Fruit fly (Drosophila melanogaster) whole organism, prepupa: ENCODE data around the gene colt.
A peak's percentile ranks its signal among the peaks of the same experiment; 100 is the strongest.

Experiments used
- CG10669 ChIP-seq: fragments of 200-800 bp; sonication (Bioruptor generic); optimal IDR thresholded peaks from 3 replicates; lab custom pipeline; 2018; ENCODE audit warnings: missing biosample characterization, mild to moderate bottlenecking, missing genetic modification characterization, moderate library complexity
- CG11294 ChIP-seq: fragments of 200-800 bp; sonication (Bioruptor generic); IDR thresholded peaks from 2 replicates; pipeline ENCODE4 v1.3.6; 2022; ENCODE audit warnings: missing biosample characterization, missing genetic modification characterization
- CG11762 ChIP-seq: fragments of 200-800 bp; sonication (Bioruptor generic); optimal IDR thresholded peaks from 3 replicates; lab custom pipeline; 2016; ENCODE audit warnings: missing biosample characterization, missing genetic modification characterization; ENCODE audit not compliant: insufficient read depth
- CG11902 ChIP-seq: fragments of 200-800 bp; sonication (Bioruptor generic); optimal IDR thresholded peaks from 3 replicates; lab custom pipeline; 2016; ENCODE audit warnings: missing biosample characterization, missing genetic modification characterization
- CG15336 ChIP-seq: fragments of 200-800 bp; sonication (Bioruptor generic); IDR thresholded peaks from 2 replicates; pipeline ENCODE4 v1.3.6; 2022; ENCODE audit warnings: missing biosample characterization, missing genetic modification characterization
- CG1621 ChIP-seq: fragments of 200-800 bp; sonication (Bioruptor generic); optimal IDR thresholded peaks from 3 replicates; lab custom pipeline; 2018; ENCODE audit warnings: missing biosample characterization, mild to moderate bottlenecking, missing genetic modification characterization
- CG31627 ChIP-seq: fragments of 200-800 bp; sonication (Bioruptor generic); optimal IDR thresholded peaks from 3 replicates; lab custom pipeline; 2016; ENCODE audit warnings: missing biosample characterization, missing genetic modification characterization
- CG34406 ChIP-seq: fragments of 200-800 bp; sonication (Bioruptor generic); optimal IDR thresholded peaks from 3 replicates; lab custom pipeline; 2016; ENCODE audit warnings: missing biosample characterization, missing genetic modification characterization
- CG4318 ChIP-seq: fragments of 200-800 bp; sonication (Bioruptor generic); optimal IDR thresholded peaks from 3 replicates; lab custom pipeline; 2017; ENCODE audit warnings: missing biosample characterization, mild to moderate bottlenecking, missing genetic modification characterization
- CG6163 ChIP-seq: fragments of 200-800 bp; sonication (Bioruptor generic); IDR thresholded peaks from 3 replicates; pipeline ENCODE4 v1.3.6; 2022; ENCODE audit warnings: missing biosample characterization, missing genetic modification characterization
- CG6276 ChIP-seq: fragments of 200-800 bp; sonication (Bioruptor generic); optimal IDR thresholded peaks from 2 replicates; lab custom pipeline; 2017; ENCODE audit warnings: missing biosample characterization, mild to moderate bottlenecking, missing genetic modification characterization
- CG6792 ChIP-seq: fragments of 200-800 bp; sonication (Bioruptor generic); optimal IDR thresholded peaks from 3 replicates; lab custom pipeline; 2016; ENCODE audit warnings: missing biosample characterization, missing genetic modification characterization
- CG6808 ChIP-seq: fragments of 200-800 bp; sonication (Bioruptor generic); optimal IDR thresholded peaks from 3 replicates; lab custom pipeline; 2017; ENCODE audit warnings: missing biosample characterization, missing genetic modification characterization, mild to moderate bottlenecking, moderate library complexity, missing genetic modification reagents
- CG6854 ChIP-seq: fragments of 200-800 bp; sonication (Bioruptor generic); optimal IDR thresholded peaks from 2 replicates; lab custom pipeline; 2017; ENCODE audit warnings: missing biosample characterization, mild to moderate bottlenecking, missing genetic modification characterization
- CG7368 ChIP-seq: fragments of 200-800 bp; sonication (Bioruptor generic); optimal IDR thresholded peaks from 3 replicates; lab custom pipeline; 2016; ENCODE audit warnings: missing biosample characterization, missing genetic modification characterization
- CG8119 ChIP-seq: fragments of 200-800 bp; sonication (Bioruptor generic); IDR thresholded peaks from 3 replicates; pipeline ENCODE4 v1.3.6; 2022; ENCODE audit warnings: missing biosample characterization, missing genetic modification characterization
- CG8319 ChIP-seq: fragments of 200-800 bp; sonication (Bioruptor generic); optimal IDR thresholded peaks from 3 replicates; lab custom pipeline; 2016; ENCODE audit warnings: missing biosample characterization, missing genetic modification characterization
- CG8632 ChIP-seq: fragments of 200-800 bp; sonication (Bioruptor generic); optimal IDR thresholded peaks from 3 replicates; lab custom pipeline; 2016; ENCODE audit warnings: missing biosample characterization, missing genetic modification characterization
- CG9139 ChIP-seq: fragments of 200-800 bp; sonication (Bioruptor generic); optimal IDR thresholded peaks from 3 replicates; lab custom pipeline; 2017; ENCODE audit warnings: missing biosample characterization, mild to moderate bottlenecking, missing genetic modification characterization
- Eip75B ChIP-seq: fragments of 200-800 bp; sonication (Bioruptor generic); optimal IDR thresholded peaks from 3 replicates; lab custom pipeline; 2016; ENCODE audit warnings: missing biosample characterization, missing genetic modification characterization
- Eip78C ChIP-seq: fragments of 200-800 bp; sonication (Bioruptor generic); peaks from one replicate; lab custom pipeline; 2016; ENCODE audit warnings: missing biosample characterization, missing genetic modification characterization
- Ets21C ChIP-seq: fragments of 200-800 bp; sonication (Bioruptor generic); optimal IDR thresholded peaks from 3 replicates; lab custom pipeline; 2016; ENCODE audit warnings: missing biosample characterization, missing genetic modification characterization
- Ets96B ChIP-seq: fragments of 200-800 bp; optimal IDR thresholded peaks from 2 replicates; lab custom pipeline; 2019; ENCODE audit warnings: missing biosample characterization, mild to moderate bottlenecking, missing genetic modification characterization, moderate library complexity
- Gug ChIP-seq: fragments of 200-800 bp; sonication (Bioruptor generic); IDR thresholded peaks from 2 replicates; pipeline ENCODE4 v1.3.6; 2022; ENCODE audit warnings: missing biosample characterization, missing genetic modification characterization
- Hr38 ChIP-seq: sonication (Bioruptor generic); optimal IDR thresholded peaks from 2 replicates; lab custom pipeline; 2016; ENCODE audit warnings: missing biosample characterization, missing genetic modification characterization
- Hr39 ChIP-seq: fragments of 200-800 bp; sonication (Bioruptor generic); optimal IDR thresholded peaks from 2 replicates; lab custom pipeline; 2016; ENCODE audit warnings: missing biosample characterization, missing genetic modification characterization
- Hr4 ChIP-seq: fragments of 200-800 bp; sonication (Bioruptor generic); optimal IDR thresholded peaks from 3 replicates; lab custom pipeline; 2016; ENCODE audit warnings: missing biosample characterization, missing genetic modification characterization
- Lpt ChIP-seq: fragments of 200-800 bp; sonication (Bioruptor generic); optimal IDR thresholded peaks from 3 replicates; lab custom pipeline; 2016; ENCODE audit warnings: missing biosample characterization, missing genetic modification characterization
- Met ChIP-seq: fragments of 200-800 bp; sonication (Bioruptor generic); optimal IDR thresholded peaks from 3 replicates; lab custom pipeline; 2016; ENCODE audit warnings: missing biosample characterization, missing genetic modification characterization
- OdsH ChIP-seq: fragments of 200-800 bp; sonication (Bioruptor generic); optimal IDR thresholded peaks from 3 replicates; lab custom pipeline; 2016; ENCODE audit warnings: missing biosample characterization, missing genetic modification characterization
- Smox ChIP-seq: fragments of 200-800 bp; sonication (Bioruptor generic); optimal IDR thresholded peaks from 3 replicates; lab custom pipeline; 2016; ENCODE audit warnings: missing biosample characterization, missing genetic modification characterization
- Sox102F ChIP-seq: fragments of 200-800 bp; sonication (Bioruptor generic); optimal IDR thresholded peaks from 2 replicates; lab custom pipeline; 2016; ENCODE audit warnings: missing biosample characterization, mild to moderate bottlenecking, missing genetic modification characterization
- Sox14 ChIP-seq: fragments of 200-800 bp; sonication (Bioruptor generic); optimal IDR thresholded peaks from 3 replicates; lab custom pipeline; 2016; ENCODE audit warnings: missing biosample characterization, missing genetic modification characterization
- Sox15 ChIP-seq: fragments of 200-800 bp; sonication (Bioruptor generic); optimal IDR thresholded peaks from 3 replicates; lab custom pipeline; 2016; ENCODE audit warnings: missing biosample characterization, missing genetic modification characterization
- achi ChIP-seq: fragments of 200-800 bp; sonication (Bioruptor generic); optimal IDR thresholded peaks from 3 replicates; lab custom pipeline; 2016; ENCODE audit warnings: missing biosample characterization, missing genetic modification characterization
- acj6 ChIP-seq: fragments of 200-800 bp; sonication (Bioruptor generic); optimal IDR thresholded peaks from 3 replicates; lab custom pipeline; 2016; ENCODE audit warnings: missing biosample characterization, missing genetic modification characterization
- cyc ChIP-seq: fragments of 200-800 bp; sonication (Bioruptor generic); optimal IDR thresholded peaks from 3 replicates; lab custom pipeline; 2016; ENCODE audit warnings: missing biosample characterization, missing genetic modification characterization
- dac ChIP-seq: fragments of 200-800 bp; sonication (Bioruptor generic); optimal IDR thresholded peaks from 2 replicates; lab custom pipeline; 2017; ENCODE audit warnings: missing biosample characterization, mild to moderate bottlenecking, missing genetic modification characterization
- dsx ChIP-seq: fragments of 200-800 bp; optimal IDR thresholded peaks from 3 replicates; lab custom pipeline; 2019; ENCODE audit warnings: missing biosample characterization, mild to moderate bottlenecking, missing genetic modification characterization, moderate library complexity; ENCODE audit not compliant: poor library complexity, severe bottlenecking
- eg ChIP-seq: fragments of 200-800 bp; sonication (Bioruptor generic); IDR thresholded peaks from 3 replicates; pipeline ENCODE4 v1.3.6; 2022; ENCODE audit warnings: missing biosample characterization, missing genetic modification characterization
- esn ChIP-seq: fragments of 200-800 bp; sonication (Bioruptor generic); optimal IDR thresholded peaks from 2 replicates; lab custom pipeline; 2016; ENCODE audit warnings: missing biosample characterization, mild to moderate bottlenecking, missing genetic modification characterization, moderate library complexity
- fd85E ChIP-seq: fragments of 200-800 bp; sonication (Bioruptor generic); optimal IDR thresholded peaks from 3 replicates; lab custom pipeline; 2016; ENCODE audit warnings: missing biosample characterization, missing genetic modification characterization
- lz ChIP-seq: fragments of 200-800 bp; sonication (Bioruptor generic); optimal IDR thresholded peaks from 3 replicates; lab custom pipeline; 2016; ENCODE audit warnings: missing biosample characterization, missing genetic modification characterization
- pdm3 ChIP-seq: fragments of 200-800 bp; sonication (Bioruptor generic); optimal IDR thresholded peaks from 3 replicates; lab custom pipeline; 2016; ENCODE audit warnings: missing biosample characterization, missing genetic modification characterization
- salr ChIP-seq, 2 experiments: fragments of 200-800 bp; sonication (Bioruptor generic); optimal IDR thresholded peaks; 3 replicates each; lab custom pipeline; 2016 to 2018; ENCODE audit warnings: missing biosample characterization in 2 of 2, missing genetic modification characterization in 2 of 2, mild to moderate bottlenecking in 1 of 2
- spab ChIP-seq: fragments of 200-800 bp; sonication (Bioruptor generic); optimal IDR thresholded peaks from 2 replicates; lab custom pipeline; 2017; ENCODE audit warnings: missing biosample characterization, mild to moderate bottlenecking, missing genetic modification characterization, missing genetic modification reagents
- ss ChIP-seq, 2 experiments: fragments of 200-800 bp; sonication (Bioruptor generic); optimal IDR thresholded peaks; 2 replicates in 1 of 2; 3 replicates in 1 of 2; lab custom pipeline; 2017 to 2018; ENCODE audit warnings: mild to moderate bottlenecking in 2 of 2, missing biosample characterization in 2 of 2, missing genetic modification characterization in 2 of 2, moderate library complexity in 1 of 2
- svp ChIP-seq: fragments of 200-800 bp; sonication (Bioruptor generic); peaks from one replicate; lab custom pipeline; 2016; ENCODE audit warnings: missing biosample characterization, missing genetic modification characterization
- topi ChIP-seq: fragments of 200-800 bp; sonication (Bioruptor generic); optimal IDR thresholded peaks from 3 replicates; lab custom pipeline; 2016; ENCODE audit warnings: missing biosample characterization, missing genetic modification characterization
- vri ChIP-seq: fragments of 200-800 bp; sonication (Bioruptor generic); optimal IDR thresholded peaks from 3 replicates; lab custom pipeline; 2016; ENCODE audit warnings: missing biosample characterization, mild to moderate bottlenecking, missing genetic modification characterization

Gene colt

dm6 chr2L:2754437-2755322 lies 15.2 kb downstream of the colt start:
- TF ChIP-seq Sox102F (GFP tag; lab: Kevin White, UChicago) (peak; percentile 79), Hr39 (GFP tag; lab: Kevin White, UChicago) (peak; percentile 73), CG6276 (peak; percentile 95), Ets21C (GFP tag; lab: Kevin White, UChicago) (peak; percentile 68), CG8319 (GFP tag; lab: Kevin White, UChicago) (peak; percentile 81), Lpt (GFP tag; lab: Kevin White, UChicago) (peak; percentile 67), CG15336 (GFP tag; lab: Robert Waterston, UW) (no peak), cyc (peak; percentile 64), Hr38 (GFP tag; lab: Kevin White, UChicago) (peak; percentile 23), CG6163 (GFP tag; lab: Robert Waterston, UW) (no peak), CG4318 (GFP tag; lab: Kevin White, UChicago) (peak; percentile 92), CG8632 (GFP tag; lab: Kevin White, UChicago) (peak; percentile 81), achi (GFP tag; lab: Kevin White, UChicago) (peak; percentile 89), vri (GFP tag; lab: Kevin White, UChicago) (no peak), pdm3 (GFP tag; lab: Kevin White, UChicago) (peak; percentile 89), ss (GFP tag; optimal IDR thresholded peaks at IDR 0.05; lab: Kevin White, UChicago) (peak; percentile 80 to 88), CG1621 (peak; percentile 80), Eip78C (GFP tag; lab: Kevin White, UChicago) (peak; percentile 98), Met (peak; percentile 92), Sox15 (peak; percentile 76), CG11902 (GFP tag; lab: Kevin White, UChicago) (peak; percentile 68), salr (GFP tag; optimal IDR thresholded peaks at IDR 0.05; lab: Kevin White, UChicago) (peak; percentile 68 to 94), CG7368 (GFP tag; lab: Kevin White, UChicago) (peak; percentile 74), CG6854 (GFP tag; lab: Kevin White, UChicago) (peak; percentile 81), svp (GFP tag; lab: Kevin White, UChicago) (peak; percentile 92), Smox (GFP tag; lab: Kevin White, UChicago) (peak; percentile 74), lz (GFP tag; lab: Kevin White, UChicago) (peak; percentile 87), CG8119 (GFP tag; lab: Robert Waterston, UW) (no peak), topi (GFP tag; lab: Kevin White, UChicago) (peak; percentile 86), CG31627 (peak; percentile 76), Sox14 (GFP tag; lab: Kevin White, UChicago) (peak; percentile 90), dsx (GFP tag; lab: Kevin White, UChicago) (peak; percentile 77), esn (GFP tag; lab: Kevin White, UChicago) (peak; percentile 89), dac (GFP tag; lab: Kevin White, UChicago) (peak; percentile 91), CG11294 (GFP tag; lab: Robert Waterston, UW) (no peak), spab (peak; percentile 89), fd85E (GFP tag; lab: Kevin White, UChicago) (peak; percentile 35), OdsH (GFP tag; lab: Kevin White, UChicago) (peak; percentile 87), Eip75B (peak; percentile 92), CG11762 (GFP tag; lab: Kevin White, UChicago) (peak; percentile 86), CG34406 (GFP tag; lab: Kevin White, UChicago) (peak; percentile 90), eg (GFP tag; lab: Robert Waterston, UW) (no peak), CG6792 (GFP tag; lab: Kevin White, UChicago) (peak; percentile 83), Ets96B (tag; lab: Kevin White, UChicago) (peak; percentile 86), CG6808 (GFP tag; lab: Kevin White, UChicago) (peak; percentile 90), acj6 (peak; percentile 87), Gug (GFP tag; lab: Robert Waterston, UW) (no peak), CG10669 (peak; percentile 92), Hr4 (GFP tag; lab: Kevin White, UChicago) (peak; percentile 93), CG9139 (peak; percentile 69)
